Worm (Caenorhabditis elegans): ENCODE measurements around the gene F29F11.20.
A peak's percentile ranks its signal among the peaks of the same experiment; 100 is the strongest.

The F29F11.20 gene

ce11 chrV:10715158-10716152 is 27.8 kb downstream of the F29F11.20 start:
- TF ChIP-seq lin-1 (GFP tag; IDR thresholded peaks at IDR 0.05), result peak; percentile 87
- TF ChIP-seq nhr-25 (tag; optimal IDR thresholded peaks at IDR 0.05; ENCODE audit: borderline replicate concordance, insufficient read depth), result peak; percentile 59
- peak; percentile 57 for TF ChIP-seq T20F7.1 (GFP tag; optimal IDR thresholded peaks at IDR 0.05)
- TF ChIP-seq sdz-12 (GFP tag; optimal IDR thresholded peaks at IDR 0.05), result no peak
- no peak for TF ChIP-seq duxl-1 (tag; optimal IDR thresholded peaks at IDR 0.05; ENCODE audit: poor library complexity)
- 0 out of 2 replicates have a peak, but pooled peaks have one; percentile 36 for TF ChIP-seq lim-7 (GFP tag; IDR thresholded peaks at IDR 0.05)
- 0 out of 2 replicates have a peak, but pooled peaks have one; percentile 67 for TF ChIP-seq D1046.2 (GFP tag; IDR thresholded peaks at IDR 0.05)
- TF ChIP-seq ctbp-1 (GFP tag; IDR thresholded peaks at IDR 0.05), result peak; percentile 99
- peak; percentile 65 for TF ChIP-seq snpc-4 (tag; optimal IDR thresholded peaks at IDR 0.05)
- TF ChIP-seq aha-1 (tag), result peak; percentile 100
- TF ChIP-seq hmg-1.1 (GFP tag; IDR thresholded peaks at IDR 0.05), result peak; percentile 94
- peak; percentile 98 for TF ChIP-seq hlh-30 (tag; optimal IDR thresholded peaks at IDR 0.05; ENCODE audit: insufficient read depth)
- peak; percentile 15 for TF ChIP-seq zag-1 (tag; optimal IDR thresholded peaks at IDR 0.05)
- TF ChIP-seq mes-2 (tag; optimal IDR thresholded peaks at IDR 0.05; ENCODE audit: poor library complexity, severe bottlenecking), result peak; percentile 44
- TF ChIP-seq arid-1 (GFP tag; conservative IDR thresholded peaks at IDR 0.05), result peak; percentile 75
- TF ChIP-seq nhr-10 (tag; optimal IDR thresholded peaks at IDR 0.05), result peak; percentile 27
- peak; percentile 93 for TF ChIP-seq fkh-10 (GFP tag; optimal IDR thresholded peaks at IDR 0.05)
- TF ChIP-seq T26A8.4 (GFP tag; IDR thresholded peaks at IDR 0.05), result peak; percentile 94
- TF ChIP-seq lsy-2 (tag; optimal IDR thresholded peaks at IDR 0.05), result peak; percentile 69 to 90
- no peak for TF ChIP-seq lin-15B (tag; optimal IDR thresholded peaks at IDR 0.05)
- peak; percentile 76 for TF ChIP-seq php-3 (GFP tag; IDR thresholded peaks at IDR 0.05)
- TF ChIP-seq lin-13 (GFP tag; optimal IDR thresholded peaks at IDR 0.05), result peak; percentile 46
- TF ChIP-seq ZK546.5 (tag; optimal IDR thresholded peaks at IDR 0.05), result no peak
- TF ChIP-seq madf-9 (GFP tag; conservative IDR thresholded peaks at IDR 0.05), result peak; percentile 89
- TF ChIP-seq dve-1 (tag; optimal IDR thresholded peaks at IDR 0.05; ENCODE audit: insufficient read depth), result peak; percentile 91
- TF ChIP-seq egl-27 (tag; optimal IDR thresholded peaks at IDR 0.05), result no peak
- TF ChIP-seq dpl-1 (GFP tag; optimal IDR thresholded peaks at IDR 0.05), result peak; percentile 63
- peak; percentile 97 for TF ChIP-seq egl-43 (GFP tag; IDR thresholded peaks at IDR 0.05)
- no peak for TF ChIP-seq F10B5.3 (tag; optimal IDR thresholded peaks at IDR 0.05)
- no peak for TF ChIP-seq ceh-28 (tag; optimal IDR thresholded peaks at IDR 0.05)
- peak; percentile 98 for TF ChIP-seq dmd-6 (GFP tag; IDR thresholded peaks at IDR 0.05)
- TF ChIP-seq zip-2 (tag; optimal IDR thresholded peaks at IDR 0.05), result peak; percentile 47
- TF ChIP-seq zfp-3 (GFP tag; conservative IDR thresholded peaks at IDR 0.05), result peak; percentile 66; the same call in 1 of the 2 replicates
- TF ChIP-seq cey-2 (tag; optimal IDR thresholded peaks at IDR 0.05; ENCODE audit: borderline replicate concordance, insufficient read depth), result no peak
- TF ChIP-seq hlh-11 (tag; optimal IDR thresholded peaks at IDR 0.05), result peak; percentile 99
- TF ChIP-seq snpc-1.2 (GFP tag; IDR thresholded peaks at IDR 0.05), result no peak
- peak; percentile 62 for TF ChIP-seq spr-3 (GFP tag; optimal IDR thresholded peaks at IDR 0.05)
- peak; percentile 29 for TF ChIP-seq spr-1 (tag; optimal IDR thresholded peaks at IDR 0.05)
- TF ChIP-seq aly-2 (tag; optimal IDR thresholded peaks at IDR 0.05), result no peak
- peak in 1 of 2 experiments; percentile 96 for TF ChIP-seq hif-1 (tag; optimal IDR thresholded peaks at IDR 0.05)
- peak; percentile 92 for TF ChIP-seq saeg-2 (GFP tag; IDR thresholded peaks at IDR 0.05)
- peak; percentile 46 for TF ChIP-seq zfp-2 (tag; optimal IDR thresholded peaks at IDR 0.05)
- peak; percentile 85 for TF ChIP-seq nhr-41 (GFP tag; IDR thresholded peaks at IDR 0.05)
- TF ChIP-seq nhr-42 (GFP tag; IDR thresholded peaks at IDR 0.05), result peak; percentile 82
- TF ChIP-seq nhr-77 (tag; optimal IDR thresholded peaks at IDR 0.05), result peak; percentile 77
- no peak for TF ChIP-seq Y5F2A.4 (GFP tag; optimal IDR thresholded peaks at IDR 0.05)
- TF ChIP-seq ceh-62 (tag; optimal IDR thresholded peaks at IDR 0.05), result no peak
